Worm (Caenorhabditis elegans) whole organism, young adult: ENCODE results near the gene C18E9.7.
A peak's percentile ranks its signal among the peaks of the same experiment; 100 is the strongest.

Source experiments
- B0261.1 ChIP-seq: sonication (generic microtip); optimal IDR thresholded peaks from 2 replicates; lab custom pipeline; 2016; ENCODE audit warnings: mild to moderate bottlenecking, missing genetic modification characterization, moderate library complexity, missing compliant biosample characterization
- B0336.3 ChIP-seq: fragments of 200-800 bp; sonication (Bioruptor generic); IDR thresholded peaks from 2 replicates; pipeline ENCODE4 v1.3.6; 2022; ENCODE audit warnings: missing genetic modification characterization, missing compliant biosample characterization
- D2030.7 ChIP-seq: fragments of 200-800 bp; sonication (Bioruptor generic); IDR thresholded peaks from 2 replicates; pipeline ENCODE4 v1.3.6; 2022; ENCODE audit warnings: missing genetic modification reagents, missing genetic modification characterization, missing compliant biosample characterization
- F10E7.11 ChIP-seq: sonication (generic microtip); optimal IDR thresholded peaks from 2 replicates; lab custom pipeline; 2017; ENCODE audit warnings: mild to moderate bottlenecking, missing genetic modification characterization, moderate library complexity, missing compliant biosample characterization
- F49E8.2 ChIP-seq: sonication (generic microtip); optimal IDR thresholded peaks from 3 replicates; lab custom pipeline; 2017; ENCODE audit warnings: missing genetic modification characterization, mild to moderate bottlenecking, missing compliant biosample characterization, antibody characterized with exemption, moderate library complexity; ENCODE audit not compliant: insufficient read depth
- F57A8.1 ChIP-seq: fragments of 200-800 bp; sonication (Bioruptor generic); optimal IDR thresholded peaks from 2 replicates; lab custom pipeline; 2018; ENCODE audit warnings: mild to moderate bottlenecking, missing genetic modification characterization, moderate library complexity, missing compliant biosample characterization
- T07F8.4 ChIP-seq: sonication (generic microtip); optimal IDR thresholded peaks from 2 replicates; lab custom pipeline; 2016; ENCODE audit warnings: mild to moderate bottlenecking, missing genetic modification characterization, moderate library complexity, missing compliant biosample characterization
- T26A5.8 ChIP-seq: sonication (generic microtip); optimal IDR thresholded peaks from 2 replicates; lab custom pipeline; 2016; ENCODE audit warnings: missing genetic modification characterization, missing compliant biosample characterization
- Y53G8AR.9 ChIP-seq: fragments of 200-800 bp; sonication (Bioruptor generic); conservative IDR thresholded peaks from 2 replicates; pipeline ENCODE4 v1.3.6; 2022; ENCODE audit warnings: missing genetic modification reagents, missing genetic modification characterization, missing compliant biosample characterization
- ZK185.1 ChIP-seq: sonication (generic microtip); optimal IDR thresholded peaks from 2 replicates; lab custom pipeline; 2016; ENCODE audit warnings: mild to moderate bottlenecking, missing genetic modification characterization, missing compliant biosample characterization; ENCODE audit not compliant: poor library complexity, severe bottlenecking
- attf-3 ChIP-seq: fragments of 200-800 bp; sonication (Bioruptor generic); conservative IDR thresholded peaks from 2 replicates; pipeline ENCODE4 v1.3.6; 2022; ENCODE audit warnings: missing genetic modification reagents, missing genetic modification characterization, missing compliant biosample characterization
- attf-5 ChIP-seq: fragments of 200-800 bp; sonication (Bioruptor generic); optimal IDR thresholded peaks from 2 replicates; lab custom pipeline; 2018; ENCODE audit warnings: mild to moderate bottlenecking, missing genetic modification characterization, missing compliant biosample characterization
- cebp-1 ChIP-seq, 2 experiments: fragments of 200-800 bp in 1 of 2; sonication (Bioruptor generic) in 1 of 2; sonication (generic microtip) in 1 of 2; IDR thresholded peaks in 1 of 2; optimal IDR thresholded peaks in 1 of 2; 2 replicates each; pipeline versions ENCODE4 v1.3.6 to Lab custom; 2017 to 2022; ENCODE audit warnings: missing compliant biosample characterization in 2 of 2, missing genetic modification characterization in 2 of 2, mild to moderate bottlenecking in 1 of 2, missing genetic modification reagents in 1 of 2, moderate library complexity in 1 of 2
- ceh-40 ChIP-seq: fragments of 200-800 bp; sonication (Bioruptor generic); IDR thresholded peaks from 2 replicates; pipeline ENCODE4 v1.3.6; 2022; ENCODE audit warnings: missing genetic modification characterization, missing compliant biosample characterization
- ceh-91 ChIP-seq: fragments of 200-800 bp; sonication (Bioruptor generic); IDR thresholded peaks from 2 replicates; pipeline ENCODE4 v1.3.6; 2022; ENCODE audit warnings: missing genetic modification reagents, missing genetic modification characterization, missing compliant biosample characterization
- dox-1 ChIP-seq: fragments of 200-800 bp; sonication (Bioruptor generic); IDR thresholded peaks from 2 replicates; pipeline ENCODE4 v1.3.6; 2022; ENCODE audit warnings: missing genetic modification reagents, missing genetic modification characterization, missing compliant biosample characterization
- ets-4 ChIP-seq: fragments of 200-800 bp; sonication (Bioruptor generic); optimal IDR thresholded peaks from 2 replicates; lab custom pipeline; 2018; ENCODE audit warnings: mild to moderate bottlenecking, missing genetic modification characterization, missing compliant biosample characterization
- hmg-1.2 ChIP-seq: fragments of 200-800 bp; sonication (Bioruptor generic); IDR thresholded peaks from 2 replicates; pipeline ENCODE4 v1.3.6; 2022; ENCODE audit warnings: missing genetic modification reagents, missing genetic modification characterization, missing compliant biosample characterization
- hmg-20 ChIP-seq: fragments of 200-800 bp; sonication (Bioruptor generic); IDR thresholded peaks from 2 replicates; pipeline ENCODE4 v1.3.6; 2022; ENCODE audit warnings: missing genetic modification reagents, missing genetic modification characterization, missing compliant biosample characterization
- lag-1 ChIP-seq: fragments of 200-800 bp; sonication (Bioruptor generic); IDR thresholded peaks from 2 replicates; pipeline ENCODE4 v1.3.6; 2022; ENCODE audit warnings: missing genetic modification reagents, missing genetic modification characterization, missing compliant biosample characterization
- lsl-1 ChIP-seq: fragments of 200-800 bp; sonication (Bioruptor generic); optimal IDR thresholded peaks from 2 replicates; lab custom pipeline; 2018; ENCODE audit warnings: mild to moderate bottlenecking, missing genetic modification characterization, moderate library complexity, missing compliant biosample characterization
- mcd-1 ChIP-seq: fragments of 200-800 bp; sonication (Bioruptor generic); IDR thresholded peaks from 2 replicates; pipeline ENCODE4 v1.3.6; 2022; ENCODE audit warnings: missing genetic modification reagents, missing genetic modification characterization, missing compliant biosample characterization
- mes-4 ChIP-seq: sonication (generic microtip); optimal IDR thresholded peaks from 2 replicates; lab custom pipeline; 2016; ENCODE audit warnings: missing genotype, missing genetic modification characterization, missing compliant biosample characterization
- nhr-120 ChIP-seq: fragments of 200-800 bp; sonication (Bioruptor generic); IDR thresholded peaks from 2 replicates; pipeline ENCODE4 v1.3.6; 2022; ENCODE audit warnings: missing genetic modification characterization, missing compliant biosample characterization
- nhr-27 ChIP-seq: fragments of 200-800 bp; sonication (Bioruptor generic); optimal IDR thresholded peaks from 2 replicates; lab custom pipeline; 2018; ENCODE audit warnings: mild to moderate bottlenecking, missing genetic modification characterization, moderate library complexity, missing compliant biosample characterization
- nhr-80 ChIP-seq: sonication (generic microtip); optimal IDR thresholded peaks from 2 replicates; lab custom pipeline; 2016; ENCODE audit warnings: missing genetic modification characterization, missing compliant biosample characterization
- snpc-1.3 ChIP-seq: sonication (generic microtip); optimal IDR thresholded peaks from 2 replicates; lab custom pipeline; 2017; ENCODE audit warnings: missing genetic modification characterization, mild to moderate bottlenecking, missing compliant biosample characterization, antibody characterized with exemption, moderate library complexity, missing genotype, missing genetic modification reagents; ENCODE audit not compliant: insufficient read depth
- unc-130 ChIP-seq: sonication (generic microtip); optimal IDR thresholded peaks from 2 replicates; lab custom pipeline; 2016; ENCODE audit warnings: missing genetic modification reagents, missing genetic modification characterization, missing compliant biosample characterization
- unc-62 ChIP-seq: fragments of 150-350 bp; optimal IDR thresholded peaks from 2 replicates; lab custom pipeline; 2014; ENCODE audit warnings: missing biosample characterization, missing genetic modification reagents, missing genetic modification characterization
- zim-3 ChIP-seq: sonication (generic microtip); optimal IDR thresholded peaks from 2 replicates; lab custom pipeline; 2017; ENCODE audit warnings: mild to moderate bottlenecking, missing genetic modification characterization, moderate library complexity, missing compliant biosample characterization
- ztf-18 ChIP-seq: sonication (generic microtip); optimal IDR thresholded peaks from 2 replicates; lab custom pipeline; 2016; ENCODE audit warnings: missing genotype, mild to moderate bottlenecking, missing genetic modification characterization, missing compliant biosample characterization
- ztf-28 ChIP-seq: fragments of 200-800 bp; sonication (Bioruptor generic); IDR thresholded peaks from 2 replicates; pipeline ENCODE4 v1.3.6; 2022; ENCODE audit warnings: missing genetic modification reagents, missing genetic modification characterization, missing compliant biosample characterization

Gene C18E9.7

ce11 chrII:8992780-8993179 lies 10.2 kb upstream of the C18E9.7 start, which contains the start of gene ooc-5:
Gene ooc-5 (plus strand): TSS chrII:8993160.
- peak; percentile 8 for TF ChIP-seq lsl-1 (GFP tag; lab: Kevin White, UChicago)
- no peak for TF ChIP-seq B0336.3 (GFP tag; lab: Robert Waterston, UW)

- TF ChIP-seq T26A5.8 (tag; lab: Kevin White, UChicago), result no peak
- TF ChIP-seq F10E7.11 (tag; lab: Kevin White, UChicago), result no peak
- TF ChIP-seq ceh-91 (GFP tag; lab: Robert Waterston, UW), result no peak
- TF ChIP-seq hmg-1.2, result no peak
- no peak for TF ChIP-seq snpc-1.3 (tag; lab: Kevin White, UChicago)
- no peak for TF ChIP-seq cebp-1 (GFP tag; IDR thresholded peaks at IDR 0.05; lab: Robert Waterston, UW)
- TF ChIP-seq cebp-1 (tag; optimal IDR thresholded peaks at IDR 0.05; lab: Kevin White, UChicago), result peak; percentile 8
- TF ChIP-seq nhr-120, result no peak
- TF ChIP-seq D2030.7 (GFP tag; lab: Robert Waterston, UW), result no peak
- no peak for TF ChIP-seq lag-1
- no peak for TF ChIP-seq ets-4
- no peak for TF ChIP-seq F57A8.1 (GFP tag; lab: Kevin White, UChicago)
- TF ChIP-seq F49E8.2, result no peak
- TF ChIP-seq dox-1 (GFP tag; lab: Robert Waterston, UW), result peak; percentile 31; the same call in 1 of the 2 replicates
- no peak for TF ChIP-seq B0336.3 (GFP tag; lab: Robert Waterston, UW)
- peak; percentile 78 for TF ChIP-seq nhr-80 (tag; lab: Kevin White, UChicago)
Measured at ce11 chrII:8991602-8992001, 9.0 kb upstream of the C18E9.7 start.

ce11 chrII:8990267-8990666 lies 7.7 kb upstream of the C18E9.7 start:
- peak; percentile 63; the same call in 1 of the 2 replicates for TF ChIP-seq cebp-1 (GFP tag; IDR thresholded peaks at IDR 0.05; lab: Robert Waterston, UW)
- TF ChIP-seq cebp-1 (tag; optimal IDR thresholded peaks at IDR 0.05; lab: Kevin White, UChicago), result peak; percentile 80
- peak; percentile 80 for TF ChIP-seq unc-62
- TF ChIP-seq ztf-28 (GFP tag; lab: Robert Waterston, UW), result no peak
- TF ChIP-seq attf-5 (GFP tag; lab: Kevin White, UChicago), result peak; percentile 24
- TF ChIP-seq nhr-80 (tag; lab: Kevin White, UChicago), result peak; percentile 35

- TF ChIP-seq mes-4 (tag; lab: Kevin White, UChicago) (no peak), ztf-18 (tag; lab: Kevin White, UChicago) (no peak), hmg-20 (GFP tag; lab: Robert Waterston, UW) (no peak), nhr-27 (tag; lab: Kevin White, UChicago) (no peak)
Measured at ce11 chrII:8989444-8989843, 6.9 kb upstream of the C18E9.7 start, which contains the start of gene C18E9.9. Gene C18E9.9 (minus strand): TSS chrII:8989544.

- TF ChIP-seq T07F8.4 (tag; lab: Kevin White, UChicago) (no peak), Y53G8AR.9 (GFP tag; lab: Robert Waterston, UW) (0 out of 2 replicates have a peak, but pooled peaks have one; percentile 21), zim-3 (tag; lab: Kevin White, UChicago) (no peak), mcd-1 (no peak)
Measured at ce11 chrII:8987962-8988361, 5.4 kb upstream of the C18E9.7 start, which contains the start of gene C18E9.8. Gene C18E9.8 (minus strand): TSS chrII:8988062.

ce11 chrII:8973516-8974043 lies 9.0 kb downstream of the C18E9.7 start, which contains the start of gene tomm-40:
Gene tomm-40 (minus strand): TSS chrII:8973566.
- TF ChIP-seq unc-130 (GFP tag; lab: Kevin White, UChicago) (no peak), ZK185.1 (tag; lab: Kevin White, UChicago) (no peak), attf-3 (GFP tag; lab: Robert Waterston, UW) (peak; percentile 93), ceh-40 (GFP tag; lab: Robert Waterston, UW) (no peak), B0261.1 (tag; lab: Kevin White, UChicago) (no peak)
